Fruit fly (Drosophila melanogaster) whole organism, wandering third instar larva: ENCODE data around the gene Actn.

Experiments used
- CG32264 ChIP-seq: fragments of 200-800 bp; sonication (Bioruptor generic); optimal IDR thresholded peaks from 2 replicates; lab custom pipeline; 2016; ENCODE audit warnings: missing biosample characterization, missing genetic modification characterization
- Mio ChIP-seq: sonication (Bioruptor generic); optimal IDR thresholded peaks from 2 replicates; lab custom pipeline; 2016; ENCODE audit warnings: missing biosample characterization, missing genetic modification characterization
- Myc ChIP-seq: fragments of >200 bp; optimal IDR thresholded peaks from 2 replicates; lab custom pipeline; 2017
- br ChIP-seq: fragments of 200-800 bp; sonication (Bioruptor generic); optimal IDR thresholded peaks from 2 replicates; lab custom pipeline; 2016; ENCODE audit warnings: missing biosample characterization, missing genetic modification characterization
- dl ChIP-seq, 2 experiments: fragments of 175-275, 200-275 bp in 1 of 2; fragments of 200-275 bp in 1 of 2; sonication (Bioruptor generic); optimal IDR thresholded peaks; lab custom pipeline; 2018; ENCODE audit warnings: mild to moderate bottlenecking in 2 of 2, missing biosample characterization in 2 of 2, missing genetic modification characterization in 2 of 2, moderate library complexity in 2 of 2; ENCODE audit not compliant: partially characterized antibody in 2 of 2, insufficient read depth in 1 of 2
- foxo ChIP-seq, 2 experiments: fragments of 200-800 bp; sonication (Bioruptor generic); optimal IDR thresholded peaks; 2 replicates in 1 of 2; 3 replicates in 1 of 2; lab custom pipeline; 2016 to 2017; ENCODE audit warnings: missing biosample characterization in 2 of 2, missing genetic modification characterization in 2 of 2
- psq ChIP-seq: fragments of 200-800 bp; sonication (Bioruptor generic); optimal IDR thresholded peaks from 3 replicates; lab custom pipeline; 2017; ENCODE audit warnings: missing biosample characterization, mild to moderate bottlenecking, missing genetic modification characterization, moderate library complexity
- usp ChIP-seq: fragments of >200 bp; optimal IDR thresholded peaks from 2 replicates; lab custom pipeline; 2017; ENCODE audit warnings: missing biosample characterization, missing genetic modification characterization

- no peak for TF ChIP-seq psq
- no peak for TF ChIP-seq br (GFP tag; lab: Kevin White, UChicago)
- no peak for TF ChIP-seq foxo (GFP tag; optimal IDR thresholded peaks at IDR 0.05; lab: Kevin White, UChicago)
- no peak for TF ChIP-seq CG32264 (GFP tag; lab: Kevin White, UChicago)
- no peak for TF ChIP-seq usp (GFP tag; lab: Kevin White, UChicago)
- TF ChIP-seq Mio (GFP tag; lab: Kevin White, UChicago), result no peak
- no peak for TF ChIP-seq Myc (lab: Kevin White, UChicago)
- no peak for TF ChIP-seq dl (GFP tag; optimal IDR thresholded peaks at IDR 0.05; lab: Kevin White, UChicago; ENCODE audit: insufficient read depth in 1 of 2, partially characterized antibody in 2 of 2)
These were observed 47.9 kb downstream of the Actn start for dm6 chrX:1994184-1994583.
